Fruit fly (Drosophila melanogaster): ENCODE data around the gene CG31551.

dm6 chr3R:5668928-5669739 is 41.5 kb downstream of the CG31551 start, which contains the start of the genes Xe7 and Atg17:
- peak; percentile 51 for TF ChIP-seq kay (GFP tag; ENCODE audit: borderline replicate concordance)
- peak; percentile 92 for TF ChIP-seq CG11617 (GFP tag; optimal IDR thresholded peaks at IDR 0.05)
- peak; percentile 84 for TF ChIP-seq bab1 (GFP tag; optimal IDR thresholded peaks at IDR 0.05)
- TF ChIP-seq Crg-1 (GFP tag; optimal IDR thresholded peaks at IDR 0.05): peak; percentile 94
- peak in 1 of 2 experiments; percentile 57 for TF ChIP-seq cnc (optimal IDR thresholded peaks at IDR 0.05)
- TF ChIP-seq CG33017 (tag; optimal IDR thresholded peaks at IDR 0.05): peak; percentile 89
- peak; percentile 86 for TF ChIP-seq Mnt (GFP tag; optimal IDR thresholded peaks at IDR 0.05)
- peak; percentile 92 for TF ChIP-seq CG7045 (GFP tag; optimal IDR thresholded peaks at IDR 0.05)
